Worm (Caenorhabditis elegans): ENCODE measurements around the gene Y37E11B.6.

The Y37E11B.6 gene

DNA sequence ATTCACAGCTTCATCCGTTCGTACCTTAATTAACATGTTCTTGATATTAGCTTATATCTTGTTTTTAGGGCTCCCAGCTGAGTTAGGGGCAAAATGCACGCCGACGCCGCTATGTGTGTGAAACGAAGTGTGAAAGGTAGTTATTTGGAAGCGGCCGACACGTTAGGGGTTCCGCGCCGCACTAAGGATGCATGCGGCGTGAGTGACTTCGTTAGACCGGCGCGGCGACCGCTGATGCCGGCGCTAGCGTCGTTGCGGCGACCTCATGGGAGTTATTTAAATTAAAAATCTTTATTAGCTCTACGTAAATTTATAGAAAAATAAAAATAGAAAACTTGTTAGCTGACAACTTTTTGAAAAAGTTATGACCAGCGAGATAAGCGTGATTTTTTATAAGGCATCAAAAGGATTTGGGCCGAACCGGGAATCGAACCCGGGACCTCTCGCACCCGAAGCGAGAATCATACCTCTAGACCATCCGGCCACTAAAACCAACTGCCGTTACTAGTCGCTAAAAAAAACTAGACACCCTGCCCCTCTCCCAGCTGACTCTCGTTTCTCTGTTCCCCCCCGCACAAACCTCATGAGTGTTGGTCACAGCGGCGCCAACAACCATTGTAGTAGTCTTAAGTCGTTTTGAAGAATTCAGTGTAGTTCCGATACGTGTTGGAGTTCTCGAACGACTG is 47.2 kb downstream of the Y37E11B.6 start (continued):
- TF ChIP-seq unc-86 (tag; optimal IDR thresholded peaks at IDR 0.05): peak; percentile 32
- TF ChIP-seq ztf-16 (tag; optimal IDR thresholded peaks at IDR 0.05): peak; percentile 38
- no peak for TF ChIP-seq unc-42 (tag; optimal IDR thresholded peaks at IDR 0.05)
- TF ChIP-seq hlh-13 (GFP tag; optimal IDR thresholded peaks at IDR 0.05): peak; percentile 4
- TF ChIP-seq Y22D7AL.16 (tag; optimal IDR thresholded peaks at IDR 0.05): peak; percentile 44
- no peak for TF ChIP-seq rnt-1 (tag; optimal IDR thresholded peaks at IDR 0.05)
- no peak for TF ChIP-seq ceh-22 (tag; optimal IDR thresholded peaks at IDR 0.05)
- TF ChIP-seq hlh-15 (tag; optimal IDR thresholded peaks at IDR 0.05): no peak
- peak; percentile 49 for TF ChIP-seq pat-9 (tag; optimal IDR thresholded peaks at IDR 0.05)
- no peak for TF ChIP-seq F13H6.1 (tag; optimal IDR thresholded peaks at IDR 0.05)
- TF ChIP-seq ama-1 (optimal IDR thresholded peaks at IDR 0.05): no peak
- peak; percentile 28 for TF ChIP-seq C08G9.2 (tag; optimal IDR thresholded peaks at IDR 0.05)
- peak; percentile 2 for TF ChIP-seq pha-2 (tag; optimal IDR thresholded peaks at IDR 0.05)
- TF ChIP-seq pha-4 (tag; optimal IDR thresholded peaks at IDR 0.05): no peak
- TF ChIP-seq tbx-2 (tag; optimal IDR thresholded peaks at IDR 0.05): peak; percentile 47
- TF ChIP-seq hlh-6 (tag; optimal IDR thresholded peaks at IDR 0.05): no peak
- TF ChIP-seq tbx-7 (tag; optimal IDR thresholded peaks at IDR 0.05): no peak
- peak; percentile 58; the same call in 1 of the 2 replicates for TF ChIP-seq unc-3 (GFP tag; conservative IDR thresholded peaks at IDR 0.05)
- TF ChIP-seq unc-3 (tag; optimal IDR thresholded peaks at IDR 0.05): peak; percentile 37
- peak; percentile 13 for TF ChIP-seq sdc-2 (tag; optimal IDR thresholded peaks at IDR 0.05)
- TF ChIP-seq pag-3 (tag; optimal IDR thresholded peaks at IDR 0.05; ENCODE audit: borderline replicate concordance): no peak
- no peak for TF ChIP-seq ceh-2 (tag; optimal IDR thresholded peaks at IDR 0.05)
- no peak for TF ChIP-seq elt-4 (tag; optimal IDR thresholded peaks at IDR 0.05)
- peak; percentile 23 for TF ChIP-seq madf-2 (tag; optimal IDR thresholded peaks at IDR 0.05)
- TF ChIP-seq ceh-6 (GFP tag; optimal IDR thresholded peaks at IDR 0.05): peak; percentile 56
- TF ChIP-seq lin-11 (tag; optimal IDR thresholded peaks at IDR 0.05): peak; percentile 46
- TF ChIP-seq nhr-232 (tag; optimal IDR thresholded peaks at IDR 0.05): peak; percentile 63
- peak; percentile 36 for TF ChIP-seq zip-5 (tag; optimal IDR thresholded peaks at IDR 0.05)
- TF ChIP-seq ref-2 (tag; optimal IDR thresholded peaks at IDR 0.05): no peak
- TF ChIP-seq ceh-34 (tag; optimal IDR thresholded peaks at IDR 0.05): peak; percentile 28
- peak; percentile 20 for TF ChIP-seq K02D7.2 (tag; optimal IDR thresholded peaks at IDR 0.05)
- no peak for TF ChIP-seq ceh-19 (GFP tag; optimal IDR thresholded peaks at IDR 0.05)

Measured in whole organism, late embryonic.